Fruit fly (Drosophila melanogaster) whole organism, embryonic: Measurements from ENCODE around the gene CG3198.

Source experiments
- Ada2b ChIP-seq: fragments of 200-800 bp; sonication (Bioruptor generic); IDR thresholded peaks from 2 replicates; pipeline ENCODE4 v1.3.6; 2022; ENCODE audit warnings: missing biosample characterization, missing genetic modification characterization
- Atf6 ChIP-seq: fragments of 200-800 bp; sonication (Bioruptor generic); IDR thresholded peaks from 2 replicates; pipeline ENCODE4 v1.3.6; 2022; ENCODE audit warnings: missing biosample characterization, missing genetic modification characterization
- Bgb ChIP-seq: fragments of 200-800 bp; sonication (Bioruptor generic); IDR thresholded peaks from 2 replicates; pipeline ENCODE4 v1.3.6; 2022; ENCODE audit warnings: missing biosample characterization, missing genetic modification characterization; ENCODE audit not compliant: partially characterized antibody
- C15 ChIP-seq: fragments of 200-800 bp; sonication (Bioruptor generic); IDR thresholded peaks from 3 replicates; pipeline ENCODE4 v1.3.6; 2022; ENCODE audit warnings: missing biosample characterization, missing genetic modification characterization
- CG12236 ChIP-seq: fragments of 200-800 bp; sonication (Bioruptor generic); optimal IDR thresholded peaks from 2 replicates; lab custom pipeline; 2016; ENCODE audit warnings: missing biosample characterization, missing genetic modification characterization
- CG12299 ChIP-seq: fragments of 200-800 bp; sonication (Bioruptor generic); optimal IDR thresholded peaks from 2 replicates; lab custom pipeline; 2018; ENCODE audit warnings: missing biosample characterization, mild to moderate bottlenecking, missing genetic modification characterization
- CG12391 ChIP-seq: fragments of 200-800 bp; sonication (Bioruptor generic); optimal IDR thresholded peaks from 3 replicates; lab custom pipeline; 2018; ENCODE audit warnings: missing biosample characterization, mild to moderate bottlenecking, missing genetic modification characterization, moderate library complexity
- CG18262 ChIP-seq: fragments of 200-800 bp; optimal IDR thresholded peaks from 3 replicates; lab custom pipeline; 2019; ENCODE audit warnings: missing biosample characterization, mild to moderate bottlenecking, missing genetic modification characterization, moderate library complexity
- CG2202 ChIP-seq: fragments of 200-800 bp; sonication (Bioruptor generic); optimal IDR thresholded peaks from 2 replicates; lab custom pipeline; 2018; ENCODE audit warnings: missing biosample characterization, mild to moderate bottlenecking, missing genetic modification characterization
- CG33557 ChIP-seq: fragments of 200-800 bp; sonication (Bioruptor generic); optimal IDR thresholded peaks from 2 replicates; lab custom pipeline; 2019; ENCODE audit warnings: missing biosample characterization, mild to moderate bottlenecking, missing genetic modification characterization, moderate library complexity
- CG4404 ChIP-seq: fragments of 200-800 bp; sonication (Bioruptor generic); IDR thresholded peaks from 2 replicates; pipeline ENCODE4 v1.3.6; 2022; ENCODE audit warnings: missing biosample characterization, missing genetic modification characterization
- CG6791 ChIP-seq: fragments of 200-800 bp; sonication (Bioruptor generic); IDR thresholded peaks from 3 replicates; pipeline ENCODE4 v1.3.6; 2022; ENCODE audit warnings: missing biosample characterization, missing genetic modification characterization; ENCODE audit not compliant: partially characterized antibody
- CG7963 ChIP-seq: fragments of 200-800 bp; sonication (Bioruptor generic); IDR thresholded peaks from 3 replicates; pipeline ENCODE4 v1.3.6; 2022; ENCODE audit warnings: missing biosample characterization, missing genetic modification characterization; ENCODE audit not compliant: partially characterized antibody
- CG8924 ChIP-seq: fragments of 200-800 bp; optimal IDR thresholded peaks from 3 replicates; lab custom pipeline; 2019; ENCODE audit warnings: missing biosample characterization, mild to moderate bottlenecking, missing genetic modification characterization, moderate library complexity
- CG8944 ChIP-seq: fragments of 200-800 bp; sonication (Bioruptor generic); optimal IDR thresholded peaks from 3 replicates; lab custom pipeline; 2016; ENCODE audit warnings: missing biosample characterization, missing genetic modification characterization
- D19A ChIP-seq: fragments of 200-800 bp; optimal IDR thresholded peaks from 3 replicates; lab custom pipeline; 2019; ENCODE audit warnings: missing biosample characterization, mild to moderate bottlenecking, missing genetic modification characterization, moderate library complexity
- Deaf1 ChIP-seq: fragments of 200-800 bp; optimal IDR thresholded peaks from 3 replicates; lab custom pipeline; 2019; ENCODE audit warnings: missing biosample characterization, mild to moderate bottlenecking, missing genetic modification characterization, moderate library complexity
- Dfd ChIP-seq, 2 experiments: fragments of >200 bp; optimal IDR thresholded peaks; 2 replicates each; lab custom pipeline; 2017; ENCODE audit warnings: missing biosample characterization in 2 of 2, missing genetic modification characterization in 2 of 2
- Fer2 ChIP-seq: fragments of 200-800 bp; sonication (Bioruptor generic); optimal IDR thresholded peaks from 2 replicates; lab custom pipeline; 2018; ENCODE audit warnings: missing biosample characterization, mild to moderate bottlenecking, missing genetic modification characterization, moderate library complexity
- GATAe ChIP-seq: fragments of 200-800 bp; sonication (Bioruptor generic); conservative IDR thresholded peaks from 2 replicates; pipeline ENCODE4 v1.3.6; 2022; ENCODE audit warnings: missing biosample characterization, missing genetic modification characterization
- HLH4C ChIP-seq: fragments of 200-800 bp; sonication (Bioruptor generic); IDR thresholded peaks from 3 replicates; pipeline ENCODE4 v1.3.6; 2022; ENCODE audit warnings: missing biosample characterization, missing genetic modification characterization; ENCODE audit not compliant: partially characterized antibody
- HmgD ChIP-seq: fragments of 200-800 bp; sonication (Bioruptor generic); optimal IDR thresholded peaks from 3 replicates; lab custom pipeline; 2016; ENCODE audit warnings: missing biosample characterization, missing genetic modification characterization
- Hmx ChIP-seq: fragments of 200-800 bp; sonication (Bioruptor generic); optimal IDR thresholded peaks from 2 replicates; lab custom pipeline; 2016; ENCODE audit warnings: missing biosample characterization, missing genetic modification characterization
- Hr78 ChIP-seq, 2 experiments: fragments of 200-800 bp in 1 of 2; fragments of >200 bp in 1 of 2; sonication (Bioruptor generic) in 1 of 2; optimal IDR thresholded peaks; 2 replicates each; lab custom pipeline; 2017 to 2019; ENCODE audit warnings: missing biosample characterization in 2 of 2, missing genetic modification characterization in 2 of 2, mild to moderate bottlenecking in 1 of 2, moderate library complexity in 1 of 2
- NfI ChIP-seq: fragments of 200-800 bp; sonication (Bioruptor generic); optimal IDR thresholded peaks from 3 replicates; lab custom pipeline; 2018; ENCODE audit warnings: missing biosample characterization, mild to moderate bottlenecking, missing genetic modification characterization, moderate library complexity
- Optix ChIP-seq: fragments of 200-800 bp; sonication (Bioruptor generic); IDR thresholded peaks from 3 replicates; pipeline ENCODE4 v1.3.6; 2022; ENCODE audit warnings: missing biosample characterization, missing genetic modification characterization
- Ravus ChIP-seq: fragments of 200-800 bp; sonication (Bioruptor generic); IDR thresholded peaks from 2 replicates; pipeline ENCODE4 v1.3.6; 2022; ENCODE audit warnings: missing biosample characterization, missing genetic modification characterization
- Rx ChIP-seq: fragments of 200-800 bp; sonication (Bioruptor generic); IDR thresholded peaks from 2 replicates; pipeline ENCODE4 v1.3.6; 2022; ENCODE audit warnings: missing biosample characterization, missing genetic modification characterization
- Sry-β ChIP-seq: fragments of 200-800 bp; sonication (Bioruptor generic); optimal IDR thresholded peaks from 2 replicates; lab custom pipeline; 2018; ENCODE audit warnings: missing biosample characterization, mild to moderate bottlenecking, missing genetic modification characterization, moderate library complexity
- ara ChIP-seq: fragments of 200-800 bp; sonication (Bioruptor generic); IDR thresholded peaks from 2 replicates; pipeline ENCODE4 v1.3.6; 2022; ENCODE audit warnings: missing biosample characterization, missing genetic modification characterization
- ase ChIP-seq: fragments of 200-800 bp; sonication (Bioruptor generic); IDR thresholded peaks from 3 replicates; pipeline ENCODE4 v1.3.6; 2022; ENCODE audit warnings: missing biosample characterization, missing genetic modification characterization
- bowl ChIP-seq: fragments of 200-800 bp; sonication (Bioruptor generic); IDR thresholded peaks from 2 replicates; pipeline ENCODE4 v1.3.6; 2022; ENCODE audit warnings: missing biosample characterization, missing genetic modification characterization
- cas ChIP-seq: fragments of 200-800 bp; sonication (Bioruptor generic); IDR thresholded peaks from 2 replicates; pipeline ENCODE4 v1.3.6; 2022; ENCODE audit warnings: missing biosample characterization, missing genetic modification characterization
- cg ChIP-seq: fragments of 200-800 bp; sonication (Bioruptor generic); optimal IDR thresholded peaks from 3 replicates; lab custom pipeline; 2019; ENCODE audit warnings: missing biosample characterization, mild to moderate bottlenecking, missing genetic modification characterization, moderate library complexity
- chm ChIP-seq: fragments of 200-800 bp; sonication (Bioruptor generic); IDR thresholded peaks from 2 replicates; pipeline ENCODE4 v1.3.6; 2022; ENCODE audit warnings: missing biosample characterization, missing genetic modification characterization
- chn ChIP-seq: fragments of 200-800 bp; sonication (Bioruptor generic); optimal IDR thresholded peaks from 2 replicates; lab custom pipeline; 2016; ENCODE audit warnings: missing biosample characterization, missing genetic modification characterization
- da ChIP-seq: fragments of 200-800 bp; sonication (Bioruptor generic); optimal IDR thresholded peaks from 2 replicates; lab custom pipeline; 2016; ENCODE audit warnings: missing biosample characterization, missing genetic modification characterization
- gem ChIP-seq: fragments of 200-800 bp; sonication (Bioruptor generic); optimal IDR thresholded peaks from 2 replicates; lab custom pipeline; 2019; ENCODE audit warnings: missing biosample characterization, mild to moderate bottlenecking, missing genetic modification characterization, moderate library complexity
- ham ChIP-seq: fragments of 200-800 bp; sonication (Bioruptor generic); IDR thresholded peaks from 2 replicates; pipeline ENCODE4 v1.3.6; 2022; ENCODE audit warnings: missing biosample characterization, missing genetic modification characterization
- klu ChIP-seq: fragments of 200-800 bp; sonication (Bioruptor generic); IDR thresholded peaks from 2 replicates; pipeline ENCODE4 v1.3.6; 2022; ENCODE audit warnings: missing biosample characterization, missing genetic modification characterization
- knrl ChIP-seq: fragments of 200-800 bp; sonication (Bioruptor generic); IDR thresholded peaks from 3 replicates; pipeline ENCODE4 v1.3.6; 2022; ENCODE audit warnings: missing biosample characterization, missing genetic modification characterization; ENCODE audit not compliant: partially characterized antibody
- lbe ChIP-seq: fragments of 200-800 bp; sonication (Bioruptor generic); optimal IDR thresholded peaks from 2 replicates; lab custom pipeline; 2016; ENCODE audit warnings: missing biosample characterization, mild to moderate bottlenecking, missing genetic modification characterization
- luna ChIP-seq: fragments of 200-800 bp; sonication (Bioruptor generic); optimal IDR thresholded peaks from 2 replicates; lab custom pipeline; 2016; ENCODE audit warnings: missing biosample characterization, missing genetic modification characterization
- nmo ChIP-seq: fragments of 200-800 bp; sonication (Bioruptor generic); optimal IDR thresholded peaks from 2 replicates; lab custom pipeline; 2018; ENCODE audit warnings: missing biosample characterization, mild to moderate bottlenecking, missing genetic modification characterization, moderate library complexity
- oc ChIP-seq: fragments of 200-800 bp; sonication (Bioruptor generic); optimal IDR thresholded peaks from 2 replicates; lab custom pipeline; 2018; ENCODE audit warnings: missing biosample characterization, mild to moderate bottlenecking, missing genetic modification characterization, moderate library complexity
- pita ChIP-seq: fragments of 200-800 bp; sonication (Bioruptor generic); optimal IDR thresholded peaks from 2 replicates; lab custom pipeline; 2017; ENCODE audit warnings: missing biosample characterization, mild to moderate bottlenecking, missing genetic modification characterization
- slou ChIP-seq: fragments of 200-800 bp; sonication (Bioruptor generic); optimal IDR thresholded peaks from 3 replicates; lab custom pipeline; 2016; ENCODE audit warnings: missing biosample characterization, missing genetic modification characterization
- sr ChIP-seq: fragments of 200-800 bp; sonication (Bioruptor generic); IDR thresholded peaks from 3 replicates; pipeline ENCODE4 v1.3.6; 2022; ENCODE audit warnings: missing biosample characterization, missing genetic modification characterization
- sug ChIP-seq: fragments of 200-800 bp; optimal IDR thresholded peaks from 2 replicates; lab custom pipeline; 2019; ENCODE audit warnings: missing biosample characterization, mild to moderate bottlenecking, missing genetic modification characterization, moderate library complexity
- toy ChIP-seq: fragments of 200-800 bp; sonication (Bioruptor generic); IDR thresholded peaks from 2 replicates; pipeline ENCODE4 v1.3.6; 2022; ENCODE audit warnings: missing biosample characterization, missing genetic modification characterization
- trem ChIP-seq: fragments of 200-800 bp; optimal IDR thresholded peaks from 3 replicates; lab custom pipeline; 2019; ENCODE audit warnings: missing biosample characterization, mild to moderate bottlenecking, missing genetic modification characterization, moderate library complexity

CG3198 gene

DNA sequence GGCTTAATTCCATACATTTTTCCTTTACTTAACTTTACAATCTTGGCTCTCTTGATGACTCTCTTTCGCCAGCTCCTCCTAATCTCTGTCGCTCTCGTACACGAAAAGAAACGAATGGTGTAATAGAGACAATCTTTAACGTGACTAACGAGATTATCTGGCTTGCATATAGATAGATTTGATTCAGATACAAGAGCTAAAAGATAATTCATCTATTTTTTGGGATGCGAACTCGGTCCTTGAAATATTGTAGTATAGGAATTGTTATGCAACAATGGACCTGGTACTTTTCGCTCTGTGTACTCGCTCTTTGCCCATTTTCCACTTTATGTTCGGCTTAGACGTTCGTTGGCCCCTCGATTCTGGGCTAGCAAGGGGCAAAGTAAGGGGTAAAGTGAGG lies 37.5 kb upstream of the CG3198 start (continued):
- TF ChIP-seq trem (tag; lab: Kevin White, UChicago) = peak; percentile 74
- TF ChIP-seq NfI = peak; percentile 72
- peak; percentile 64 for TF ChIP-seq CG12299 (tag; lab: Kevin White, UChicago)
- TF ChIP-seq knrl = no peak
- TF ChIP-seq Rx = peak; percentile 39; the same call in 1 of the 2 replicates
- TF ChIP-seq ase (GFP tag; lab: Robert Waterston, UW) = peak; percentile 44; the same call in 1 of the 3 replicates
- TF ChIP-seq klu (GFP tag; lab: Robert Waterston, UW) = peak; percentile 37; the same call in 1 of the 2 replicates
- peak; percentile 77; the same call in 1 of the 2 replicates for TF ChIP-seq chm (GFP tag; lab: Robert Waterston, UW)
- TF ChIP-seq ham (GFP tag; lab: Robert Waterston, UW) = no peak
- TF ChIP-seq Atf6 = peak; percentile 73
- TF ChIP-seq CG12236 (GFP tag; lab: Kevin White, UChicago) = peak; percentile 41
- TF ChIP-seq CG2202 = peak; percentile 45
- TF ChIP-seq toy (GFP tag; lab: Robert Waterston, UW) = no peak
- no peak for TF ChIP-seq Bgb (GFP tag; lab: Robert Waterston, UW)
- TF ChIP-seq GATAe = no peak
- peak; percentile 80 for TF ChIP-seq Deaf1 (tag; lab: Kevin White, UChicago)
- no peak for TF ChIP-seq Sry-β
- no peak for TF ChIP-seq CG6791
- TF ChIP-seq D19A (tag; lab: Kevin White, UChicago) = peak; percentile 70
- no peak for TF ChIP-seq cg (GFP tag; lab: Kevin White, UChicago)
- peak; percentile 72 for TF ChIP-seq Optix
- TF ChIP-seq Dfd (GFP tag; optimal IDR thresholded peaks at IDR 0.05; lab: Kevin White, UChicago) = no peak
- TF ChIP-seq slou (GFP tag; lab: Kevin White, UChicago) = peak; percentile 61
- TF ChIP-seq cas (GFP tag; lab: Robert Waterston, UW) = no peak
- TF ChIP-seq CG4404 (GFP tag; lab: Robert Waterston, UW) = peak; percentile 46
- no peak for TF ChIP-seq pita (GFP tag; lab: Kevin White, UChicago)
- no peak for TF ChIP-seq HLH4C (GFP tag; lab: Robert Waterston, UW)
- peak; percentile 84 for TF ChIP-seq nmo (GFP tag; lab: Kevin White, UChicago)
- peak; percentile 21; the same call in 1 of the 2 replicates for TF ChIP-seq Ravus (GFP tag; lab: Robert Waterston, UW)
- TF ChIP-seq CG8944 (GFP tag; lab: Kevin White, UChicago) = peak; percentile 64
- peak; percentile 58 for TF ChIP-seq HmgD (GFP tag; lab: Kevin White, UChicago)
- TF ChIP-seq CG18262 (tag; lab: Kevin White, UChicago) = peak; percentile 83
- TF ChIP-seq sug (tag; lab: Kevin White, UChicago) = peak; percentile 52
- TF ChIP-seq oc (tag; lab: Kevin White, UChicago) = peak; percentile 87
- peak; percentile 40 for TF ChIP-seq Fer2 (tag; lab: Kevin White, UChicago)
- TF ChIP-seq bowl = no peak
- TF ChIP-seq lbe (GFP tag; lab: Kevin White, UChicago) = no peak
- 0 out of 3 replicates have a peak, but pooled peaks have one; percentile 39 for TF ChIP-seq C15
- peak; percentile 82 for TF ChIP-seq CG8924 (tag; lab: Kevin White, UChicago)
- no peak for TF ChIP-seq CG7963 (GFP tag; lab: Robert Waterston, UW)
- peak; percentile 83 for TF ChIP-seq Ada2b (GFP tag; lab: Robert Waterston, UW)
- peak in 1 of 2 experiments; percentile 39 for TF ChIP-seq Hr78 (GFP tag; optimal IDR thresholded peaks at IDR 0.05; lab: Kevin White, UChicago)
- TF ChIP-seq CG12391 = peak; percentile 80
- peak; percentile 12 for TF ChIP-seq chn (GFP tag; lab: Kevin White, UChicago)
- TF ChIP-seq luna (GFP tag; lab: Kevin White, UChicago) = peak; percentile 35
- TF ChIP-seq sr (GFP tag; lab: Robert Waterston, UW) = 0 out of 3 replicates have a peak, but pooled peaks have one; percentile 30
- TF ChIP-seq gem (tag; lab: Kevin White, UChicago) = peak; percentile 88
- TF ChIP-seq ara = peak; percentile 71
- TF ChIP-seq CG33557 (GFP tag; lab: Kevin White, UChicago) = peak; percentile 13
- peak; percentile 5 for TF ChIP-seq Hmx (GFP tag; lab: Kevin White, UChicago)
- peak; percentile 42 for TF ChIP-seq da
